Worm (Caenorhabditis elegans) whole organism, L1 larva: ENCODE measurements around the gene rdy-2.

ENCODE experiments used
- C04F5.9 ChIP-seq: sonication (generic microtip); optimal IDR thresholded peaks from 2 replicates; lab custom pipeline; 2016; ENCODE audit warnings: missing genetic modification characterization, missing compliant biosample characterization
- F16B12.6 ChIP-seq: fragments of 150-350 bp; optimal IDR thresholded peaks from 2 replicates; lab custom pipeline; 2014; ENCODE audit warnings: missing biosample characterization, missing genetic modification characterization
- Y116A8C.19 ChIP-seq: sonication (generic microtip); optimal IDR thresholded peaks from 2 replicates; lab custom pipeline; 2016; ENCODE audit warnings: missing compliant biosample characterization, missing genetic modification characterization, borderline replicate concordance
- ama-1 ChIP-seq: fragments of 150-350 bp; optimal IDR thresholded peaks from 2 replicates; lab custom pipeline; 2014
- blmp-1 ChIP-seq: fragments of 150-350 bp; optimal IDR thresholded peaks from 2 replicates; lab custom pipeline; 2014; ENCODE audit warnings: missing biosample characterization, missing genetic modification characterization
- ceh-63 ChIP-seq: fragments of 200-800 bp; sonication (Bioruptor generic); optimal IDR thresholded peaks from 2 replicates; lab custom pipeline; 2018; ENCODE audit warnings: mild to moderate bottlenecking, missing genetic modification characterization, missing compliant biosample characterization
- ceh-82 ChIP-seq, 3 experiments: fragments of 150-350 bp in 1 of 3; sonication (generic microtip) in 2 of 3; optimal IDR thresholded peaks; 2 replicates each; lab custom pipeline; 2014 to 2017; ENCODE audit warnings: missing biosample characterization in 3 of 3, missing genetic modification characterization in 3 of 3
- ceh-90 ChIP-seq: sonication (generic microtip); optimal IDR thresholded peaks from 2 replicates; lab custom pipeline; 2016; ENCODE audit warnings: missing genetic modification characterization, missing compliant biosample characterization
- efl-1 ChIP-seq, 4 experiments: fragments of 150-350 bp; optimal IDR thresholded peaks in 3 of 4; peaks in 1 of 4; 1 replicate in 1 of 4; 2 replicates in 3 of 4; lab custom pipeline; 2014; ENCODE audit warnings: missing biosample characterization in 2 of 4, missing genetic modification characterization in 2 of 4, missing genetic modification reagents in 2 of 4
- efl-3 ChIP-seq: fragments of 200-800 bp; sonication (Bioruptor generic); optimal IDR thresholded peaks from 2 replicates; lab custom pipeline; 2018; ENCODE audit warnings: mild to moderate bottlenecking, missing genetic modification characterization, missing compliant biosample characterization
- egl-13 ChIP-seq: sonication (generic microtip); optimal IDR thresholded peaks from 2 replicates; lab custom pipeline; 2016; ENCODE audit warnings: missing genotype, missing genetic modification reagents, missing genetic modification characterization, missing compliant biosample characterization
- egl-27 ChIP-seq, 2 experiments: fragments of 150-350 bp in 1 of 2; sonication (generic microtip); optimal IDR thresholded peaks; 3 replicates each; lab custom pipeline; 2017 to 2018; ENCODE audit warnings: missing biosample characterization in 2 of 2, missing genetic modification characterization in 2 of 2, missing genetic modification reagents in 2 of 2
- fkh-10 ChIP-seq: sonication (generic microtip); optimal IDR thresholded peaks from 2 replicates; lab custom pipeline; 2017; ENCODE audit warnings: missing biosample characterization, missing genetic modification reagents, missing genetic modification characterization
- fkh-4 ChIP-seq: sonication (generic microtip); optimal IDR thresholded peaks from 2 replicates; lab custom pipeline; 2016; ENCODE audit warnings: missing compliant biosample characterization, missing genetic modification characterization, borderline replicate concordance
- fkh-8 ChIP-seq: sonication (generic microtip); optimal IDR thresholded peaks from 2 replicates; lab custom pipeline; 2016; ENCODE audit warnings: mild to moderate bottlenecking, missing genetic modification characterization, missing compliant biosample characterization
- hlh-17 ChIP-seq: fragments of 200-800 bp; sonication (Bioruptor generic); optimal IDR thresholded peaks from 2 replicates; lab custom pipeline; 2018; ENCODE audit warnings: missing genetic modification characterization, mild to moderate bottlenecking, missing compliant biosample characterization, moderate library complexity, borderline replicate concordance
- hpl-2 ChIP-seq: fragments of 150-350 bp; optimal IDR thresholded peaks from 2 replicates; lab custom pipeline; 2014; ENCODE audit warnings: missing biosample characterization, missing genetic modification reagents, missing genetic modification characterization
- jun-1 ChIP-seq: fragments of 150-350 bp; optimal IDR thresholded peaks from 2 replicates; lab custom pipeline; 2014; ENCODE audit warnings: missing biosample characterization, missing genetic modification reagents, missing genetic modification characterization
- lin-13 ChIP-seq: fragments of 150-350 bp; optimal IDR thresholded peaks from 2 replicates; lab custom pipeline; 2014; ENCODE audit warnings: missing biosample characterization, missing genetic modification reagents, missing genetic modification characterization
- lir-3 ChIP-seq: sonication (generic microtip); optimal IDR thresholded peaks from 2 replicates; lab custom pipeline; 2016; ENCODE audit warnings: mild to moderate bottlenecking, missing genetic modification characterization, moderate library complexity, missing compliant biosample characterization; ENCODE audit not compliant: poor library complexity
- lsy-2 ChIP-seq, 2 experiments: fragments of 150-350 bp; optimal IDR thresholded peaks; 2 replicates each; lab custom pipeline; 2014; ENCODE audit warnings: missing biosample characterization in 2 of 2, missing genetic modification characterization in 2 of 2
- mdl-1 ChIP-seq, 2 experiments: fragments of 150-350 bp; optimal IDR thresholded peaks; 2 replicates each; lab custom pipeline; 2014 to 2017; ENCODE audit warnings: missing biosample characterization in 2 of 2, missing genetic modification characterization in 2 of 2, inconsistent platforms in 1 of 2
- nhr-12 ChIP-seq: sonication (generic microtip); optimal IDR thresholded peaks from 2 replicates; lab custom pipeline; 2017; ENCODE audit warnings: missing biosample characterization, missing genetic modification characterization
- nhr-20 ChIP-seq: sonication (generic microtip); optimal IDR thresholded peaks from 2 replicates; lab custom pipeline; 2016; ENCODE audit warnings: mild to moderate bottlenecking, missing genetic modification characterization, missing compliant biosample characterization
- nhr-237 ChIP-seq: fragments of 150-350 bp; optimal IDR thresholded peaks from 2 replicates; lab custom pipeline; 2014; ENCODE audit warnings: missing biosample characterization, missing genetic modification characterization
- nhr-71 ChIP-seq: sonication (generic microtip); optimal IDR thresholded peaks from 2 replicates; lab custom pipeline; 2016; ENCODE audit warnings: mild to moderate bottlenecking, missing genetic modification characterization, moderate library complexity, missing compliant biosample characterization
- nhr-76 ChIP-seq: sonication (generic microtip); optimal IDR thresholded peaks from 2 replicates; lab custom pipeline; 2017; ENCODE audit warnings: missing biosample characterization, missing genetic modification characterization
- nhr-77 ChIP-seq: fragments of 150-350 bp; optimal IDR thresholded peaks from 2 replicates; lab custom pipeline; 2014; ENCODE audit warnings: missing biosample characterization, missing genetic modification characterization
- nhr-90 ChIP-seq: sonication (generic microtip); optimal IDR thresholded peaks from 2 replicates; lab custom pipeline; 2016; ENCODE audit warnings: mild to moderate bottlenecking, missing genetic modification characterization, missing compliant biosample characterization; ENCODE audit not compliant: poor library complexity
- pax-3 ChIP-seq: fragments of 200-800 bp; sonication (Bioruptor generic); optimal IDR thresholded peaks from 2 replicates; lab custom pipeline; 2018; ENCODE audit warnings: mild to moderate bottlenecking, missing genetic modification characterization, moderate library complexity, missing compliant biosample characterization
- unc-130 ChIP-seq: fragments of 150-350 bp; optimal IDR thresholded peaks from 2 replicates; lab custom pipeline; 2017; ENCODE audit warnings: missing biosample characterization, missing genetic modification characterization, inconsistent platforms
- unc-98 ChIP-seq: fragments of 200-800 bp; sonication (Bioruptor generic); IDR thresholded peaks from 2 replicates; pipeline ENCODE4 v1.3.6; 2022; ENCODE audit warnings: missing genetic modification characterization, missing compliant biosample characterization
- xbp-1 ChIP-seq: sonication (generic microtip); optimal IDR thresholded peaks from 2 replicates; lab custom pipeline; 2016; ENCODE audit warnings: missing genetic modification characterization, missing compliant biosample characterization

The rdy-2 gene

DNA sequence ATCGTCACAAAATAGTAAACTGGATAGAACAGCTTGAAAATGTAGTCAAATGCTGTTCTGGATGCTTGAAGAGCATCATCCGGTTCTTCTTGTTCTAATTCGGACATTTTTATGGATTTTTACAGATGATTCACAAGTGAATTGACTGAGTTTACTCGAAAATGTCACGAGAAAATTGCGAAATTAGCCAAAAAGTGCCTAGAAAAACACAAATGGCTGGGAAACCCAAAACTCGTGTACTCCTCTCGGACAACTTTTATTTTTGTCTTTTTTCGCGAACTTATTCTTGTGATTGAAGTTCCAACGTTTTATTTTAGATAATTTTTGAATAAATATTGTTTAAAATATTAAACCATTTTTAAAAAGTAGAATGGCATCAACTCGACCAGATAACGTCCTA lies 49.2 kb downstream of the rdy-2 start, which contains the start of the genes C56A3.4 and C56A3.5 (continued):
- peak; percentile 57 for TF ChIP-seq nhr-90 (tag; lab: Kevin White, UChicago)
- TF ChIP-seq pax-3: peak; percentile 88
- peak in 1 of 2 experiments; percentile 50 for TF ChIP-seq mdl-1 (tag; optimal IDR thresholded peaks at IDR 0.05; lab: Kevin White, UChicago)
- TF ChIP-seq blmp-1 (tag; lab: Kevin White, UChicago): peak; percentile 20
- TF ChIP-seq ceh-63 (GFP tag; lab: Kevin White, UChicago): no peak
- peak; percentile 68 for TF ChIP-seq fkh-8 (tag; lab: Kevin White, UChicago)
- peak; percentile 59 for TF ChIP-seq egl-13 (tag; lab: Kevin White, UChicago)
- TF ChIP-seq efl-1 (optimal IDR thresholded peaks at IDR 0.05; lab: Kevin White, UChicago): peak; percentile 69 to 75
- TF ChIP-seq efl-1 (GFP tag; optimal IDR thresholded peaks at IDR 0.05 in 1 of 2; lab: Kevin White, UChicago): peak; percentile 81 to 96
- peak; percentile 67 for TF ChIP-seq fkh-4 (tag; lab: Kevin White, UChicago)
- peak; percentile 74 for TF ChIP-seq nhr-71 (tag; lab: Kevin White, UChicago)
- no peak for TF ChIP-seq efl-3 (GFP tag; lab: Kevin White, UChicago)
- peak; percentile 17 for TF ChIP-seq F16B12.6
- peak; percentile 58 for TF ChIP-seq nhr-20 (tag; lab: Kevin White, UChicago)
- TF ChIP-seq unc-98 (GFP tag; lab: Robert Waterston, UW): peak; percentile 24; the same call in 1 of the 2 replicates
- no peak for TF ChIP-seq unc-130 (tag; lab: Kevin White, UChicago)
- TF ChIP-seq Y116A8C.19 (tag; lab: Kevin White, UChicago): no peak
- TF ChIP-seq hlh-17: no peak
- TF ChIP-seq lsy-2 (tag; optimal IDR thresholded peaks at IDR 0.05; lab: Kevin White, UChicago): peak; percentile 48 to 65
- TF ChIP-seq fkh-10: no peak
- TF ChIP-seq ama-1 (lab: Kevin White, UChicago): no peak
- TF ChIP-seq jun-1 (tag; lab: Kevin White, UChicago): peak; percentile 27
- no peak for TF ChIP-seq nhr-77
- TF ChIP-seq lin-13 (GFP tag; lab: Kevin White, UChicago): peak; percentile 15
- no peak for TF ChIP-seq nhr-76
- peak; percentile 58 for TF ChIP-seq xbp-1 (tag; lab: Kevin White, UChicago)
- TF ChIP-seq egl-27 (tag; optimal IDR thresholded peaks at IDR 0.05; lab: Kevin White, UChicago): no peak
- peak; percentile 88 for TF ChIP-seq lir-3 (tag; lab: Kevin White, UChicago)
- TF ChIP-seq C04F5.9 (tag; lab: Kevin White, UChicago): peak; percentile 8
- no peak for TF ChIP-seq nhr-12
- TF ChIP-seq nhr-237: no peak
- TF ChIP-seq ceh-90: peak; percentile 87
- TF ChIP-seq hpl-2 (GFP tag; lab: Kevin White, UChicago): no peak
- peak; percentile 19 to 60 (median 39) for TF ChIP-seq ceh-82 (tag; optimal IDR thresholded peaks at IDR 0.05; lab: Kevin White, UChicago)
